Worm (Caenorhabditis elegans) whole organism, early embryonic: ENCODE data around the gene nhr-97.

Experiments used
- B0310.2 ChIP-seq: sonication (generic microtip); optimal IDR thresholded peaks from 2 replicates; lab custom pipeline; 2016; ENCODE audit warnings: mild to moderate bottlenecking, missing genetic modification characterization, missing compliant biosample characterization
- F13C5.2 ChIP-seq: sonication (generic microtip); optimal IDR thresholded peaks from 2 replicates; lab custom pipeline; 2017; ENCODE audit warnings: mild to moderate bottlenecking, missing genetic modification characterization, inconsistent platforms, missing compliant biosample characterization
- aly-1 ChIP-seq: sonication (generic microtip); optimal IDR thresholded peaks from 2 replicates; lab custom pipeline; 2016; ENCODE audit warnings: missing genetic modification characterization, missing compliant biosample characterization
- ama-1 ChIP-seq: fragments of 150-350 bp; optimal IDR thresholded peaks from 2 replicates; lab custom pipeline; 2014
- ceh-13 ChIP-seq: fragments of 200-800 bp; sonication (Bioruptor generic); optimal IDR thresholded peaks from 2 replicates; lab custom pipeline; 2018; ENCODE audit warnings: mild to moderate bottlenecking, missing genetic modification characterization, missing compliant biosample characterization
- ceh-36 ChIP-seq: sonication (generic microtip); optimal IDR thresholded peaks from 2 replicates; lab custom pipeline; 2016; ENCODE audit warnings: missing genetic modification characterization, inconsistent platforms, missing compliant biosample characterization
- ets-7 ChIP-seq: sonication (generic microtip); optimal IDR thresholded peaks from 2 replicates; lab custom pipeline; 2016; ENCODE audit warnings: missing genotype, missing genetic modification characterization, missing compliant biosample characterization
- flt-1 ChIP-seq: fragments of 200-800 bp; sonication (Bioruptor generic); IDR thresholded peaks from 2 replicates; pipeline ENCODE4 v1.3.6; 2022; ENCODE audit warnings: missing genetic modification characterization, missing compliant biosample characterization
- hmbx-1 ChIP-seq: sonication (generic microtip); optimal IDR thresholded peaks from 2 replicates; lab custom pipeline; 2016; ENCODE audit warnings: mild to moderate bottlenecking, missing genetic modification characterization, missing compliant biosample characterization
- hmg-4 ChIP-seq: fragments of 200-800 bp; sonication (Bioruptor generic); optimal IDR thresholded peaks from 2 replicates; lab custom pipeline; 2018; ENCODE audit warnings: mild to moderate bottlenecking, missing genetic modification characterization, missing compliant biosample characterization
- hnd-1 ChIP-seq: sonication (generic microtip); optimal IDR thresholded peaks from 2 replicates; lab custom pipeline; 2016; ENCODE audit warnings: missing genetic modification characterization, missing compliant biosample characterization
- pes-1 ChIP-seq: fragments of 200-800 bp; sonication (Bioruptor generic); IDR thresholded peaks from 2 replicates; pipeline ENCODE4 v1.3.6; 2022; ENCODE audit warnings: missing genetic modification reagents, missing genetic modification characterization, missing compliant biosample characterization
- scrt-1 ChIP-seq: fragments of 200-800 bp; sonication (Bioruptor generic); IDR thresholded peaks from 2 replicates; pipeline ENCODE4 v1.3.6; 2022; ENCODE audit warnings: missing genetic modification characterization, missing compliant biosample characterization
- sea-1 ChIP-seq: fragments of 200-800 bp; sonication (Bioruptor generic); conservative IDR thresholded peaks from 2 replicates; pipeline ENCODE4 v1.3.6; 2022; ENCODE audit warnings: missing genetic modification characterization, missing compliant biosample characterization
- tbx-11 ChIP-seq: fragments of 200-800 bp; sonication (Bioruptor generic); IDR thresholded peaks from 2 replicates; pipeline ENCODE4 v1.3.6; 2022; ENCODE audit warnings: missing genetic modification characterization, missing compliant biosample characterization
- tbx-37 ChIP-seq: fragments of 200-800 bp; sonication (Bioruptor generic); conservative IDR thresholded peaks from 2 replicates; pipeline ENCODE4 v1.3.6; 2022; ENCODE audit warnings: missing genetic modification reagents, missing genetic modification characterization, missing compliant biosample characterization
- tra-4 ChIP-seq: sonication (generic microtip); optimal IDR thresholded peaks from 2 replicates; lab custom pipeline; 2017; ENCODE audit warnings: missing genetic modification characterization, missing compliant biosample characterization

The nhr-97 gene

DNA sequence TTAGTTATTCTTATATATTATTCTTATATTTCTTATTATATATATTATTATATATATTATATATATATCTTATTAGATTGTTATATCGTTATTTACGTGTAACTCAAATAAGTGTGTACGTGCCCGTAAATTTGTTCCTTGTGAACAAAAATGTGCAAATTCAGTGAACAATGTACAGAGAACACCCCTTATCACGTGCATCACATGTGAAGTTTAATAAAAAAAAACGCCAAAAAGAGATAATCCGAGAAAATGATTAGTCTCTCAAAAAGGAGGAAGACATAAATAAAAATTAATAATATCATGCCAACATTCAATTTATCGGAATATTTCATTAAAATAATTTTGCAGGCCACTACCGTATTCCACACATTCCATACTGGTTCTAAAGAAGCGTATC, 42.2 kb downstream of the nhr-97 start:
- TF ChIP-seq tbx-37 (no peak), aly-1 (tag; lab: Kevin White, UChicago) (no peak), scrt-1 (GFP tag; lab: Robert Waterston, UW) (no peak), tbx-11 (GFP tag; lab: Robert Waterston, UW) (no peak), F13C5.2 (tag; lab: Kevin White, UChicago) (no peak), ets-7 (no peak), flt-1 (GFP tag; lab: Robert Waterston, UW) (no peak), hmbx-1 (tag; lab: Kevin White, UChicago) (no peak), hnd-1 (tag; lab: Kevin White, UChicago) (no peak)

DNA sequence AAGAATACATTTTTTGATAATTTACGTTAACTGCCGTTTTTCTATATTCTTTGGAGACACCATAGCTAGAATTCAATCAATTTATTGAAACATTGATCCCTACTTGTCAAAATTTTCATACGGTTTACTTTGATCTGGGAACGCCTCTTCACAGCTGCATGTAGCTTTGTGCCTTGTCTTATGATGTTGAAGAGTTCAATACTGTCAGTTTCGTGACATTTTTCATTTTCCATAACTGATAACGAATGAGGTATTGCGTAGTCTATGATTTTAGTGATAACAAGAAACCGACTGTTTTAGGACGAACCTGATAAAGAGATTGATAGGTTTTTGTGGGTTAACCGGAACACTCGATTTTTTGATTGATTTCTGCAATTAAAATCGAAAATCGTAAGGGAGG, 44.0 kb downstream of the nhr-97 start:
- no peak for TF ChIP-seq hmbx-1 (tag; lab: Kevin White, UChicago)
- no peak for TF ChIP-seq sea-1 (GFP tag; lab: Robert Waterston, UW)

DNA sequence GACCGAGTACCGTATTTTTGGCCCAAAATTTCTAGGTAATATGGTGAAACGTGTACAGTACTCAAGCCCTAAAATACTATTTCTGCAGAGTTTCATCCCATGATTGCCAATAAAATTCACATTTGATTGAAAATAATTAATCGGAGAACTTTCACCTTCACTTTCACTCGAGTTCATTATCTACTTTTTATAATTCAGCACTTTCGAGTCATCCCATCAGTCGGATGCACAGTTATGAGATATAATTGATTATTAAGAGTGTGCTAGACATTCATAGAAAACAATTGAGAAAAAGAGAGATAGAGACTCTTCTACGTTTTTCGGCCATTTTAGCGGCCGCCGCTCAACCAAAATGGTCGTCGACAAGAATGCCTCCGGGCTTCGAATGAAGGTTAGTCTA, 45.3 kb downstream of the nhr-97 start, which contains the start of gene fat-3:
Gene fat-3, plus strand, starts transcription at position 313 of the 400 bp plus-strand sequence.
- TF ChIP-seq ceh-13 (GFP tag; lab: Kevin White, UChicago) (no peak), B0310.2 (tag; lab: Kevin White, UChicago) (no peak), scrt-1 (GFP tag; lab: Robert Waterston, UW) (no peak), ets-7 (no peak), tbx-11 (GFP tag; lab: Robert Waterston, UW) (no peak), F13C5.2 (tag; lab: Kevin White, UChicago) (no peak), hmg-4 (GFP tag; lab: Kevin White, UChicago) (no peak), hnd-1 (tag; lab: Kevin White, UChicago) (no peak), tra-4 (no peak), ama-1 (lab: Kevin White, UChicago) (no peak), hmbx-1 (tag; lab: Kevin White, UChicago) (no peak), aly-1 (tag; lab: Kevin White, UChicago) (no peak), flt-1 (GFP tag; lab: Robert Waterston, UW) (no peak), ceh-36 (tag; lab: Kevin White, UChicago) (no peak), tbx-37 (no peak)

DNA sequence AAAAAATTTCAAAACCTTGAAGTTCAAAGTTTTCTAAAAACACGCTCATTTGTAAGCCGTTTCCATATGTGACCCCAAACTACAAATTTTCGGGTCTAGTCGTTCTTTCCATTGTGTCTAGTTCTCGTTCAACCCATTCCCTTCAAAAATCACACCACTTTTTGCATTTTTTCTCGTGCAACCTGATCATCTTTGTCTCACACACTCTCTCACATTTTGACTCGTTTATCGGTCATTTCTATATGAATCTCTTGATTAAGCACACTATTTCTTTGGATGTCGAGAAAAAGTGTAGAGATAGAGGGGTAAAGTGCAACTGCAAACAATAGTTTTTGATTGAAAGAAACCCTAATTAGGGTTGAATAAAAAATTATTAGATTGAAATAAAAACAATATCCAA, 46.1 kb downstream of the nhr-97 start:
- TF ChIP-seq scrt-1 (GFP tag; lab: Robert Waterston, UW) (no peak), hmbx-1 (tag; lab: Kevin White, UChicago) (no peak), tbx-37 (no peak), tra-4 (no peak), ama-1 (lab: Kevin White, UChicago) (no peak), ets-7 (no peak), sea-1 (GFP tag; lab: Robert Waterston, UW) (no peak), hnd-1 (tag; lab: Kevin White, UChicago) (no peak), hmg-4 (GFP tag; lab: Kevin White, UChicago) (no peak), B0310.2 (tag; lab: Kevin White, UChicago) (no peak), aly-1 (tag; lab: Kevin White, UChicago) (no peak), tbx-11 (GFP tag; lab: Robert Waterston, UW) (no peak), flt-1 (GFP tag; lab: Robert Waterston, UW) (no peak), ceh-36 (tag; lab: Kevin White, UChicago) (no peak), ceh-13 (GFP tag; lab: Kevin White, UChicago) (no peak)

DNA sequence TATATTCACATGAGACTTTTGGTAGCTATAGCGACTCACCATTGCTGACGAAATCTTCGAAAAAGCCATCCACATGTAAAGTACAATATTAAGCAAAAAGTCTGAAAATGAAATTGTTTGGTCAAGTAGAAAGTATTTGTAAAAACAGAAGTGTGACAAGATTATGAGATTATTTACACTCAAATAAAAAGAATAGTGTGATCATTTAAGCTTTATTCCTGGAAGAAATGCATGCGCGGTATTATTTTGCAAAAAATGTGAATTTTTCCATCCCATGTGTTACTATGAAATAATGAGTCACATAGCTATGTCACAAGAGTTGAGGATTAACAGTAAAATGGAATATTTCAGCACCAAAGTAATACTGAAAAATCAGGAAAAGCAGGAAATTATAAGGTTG, 53.2 kb downstream of the nhr-97 start, which contains the start of gene dct-15:
Gene dct-15, minus strand, starts transcription at position 101 of the 400 bp plus-strand sequence.
- TF ChIP-seq ama-1 (lab: Kevin White, UChicago) (no peak), flt-1 (GFP tag; lab: Robert Waterston, UW) (no peak), tbx-11 (GFP tag; lab: Robert Waterston, UW) (no peak), hnd-1 (tag; lab: Kevin White, UChicago) (no peak), ceh-13 (GFP tag; lab: Kevin White, UChicago) (no peak), tra-4 (no peak), aly-1 (tag; lab: Kevin White, UChicago) (no peak)

DNA sequence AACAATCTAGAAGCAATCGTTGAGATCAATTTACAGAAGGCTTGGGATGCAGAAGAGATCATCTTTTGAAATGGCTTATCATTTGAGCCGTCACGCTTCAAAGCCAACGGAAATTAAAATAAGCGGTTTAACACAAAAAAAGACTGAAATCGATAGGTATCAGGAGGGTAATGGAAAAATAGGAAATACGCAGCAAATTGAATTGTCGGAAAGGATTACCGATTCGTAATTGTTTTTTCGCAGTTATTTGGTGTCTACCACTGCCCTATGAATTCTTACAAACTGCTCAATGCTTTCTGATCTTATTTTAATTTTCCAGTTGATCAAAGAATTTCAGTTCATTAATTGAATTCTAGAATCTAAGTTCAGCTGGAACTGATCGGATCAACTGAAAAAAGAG, 54.0 kb downstream of the nhr-97 start:
- TF ChIP-seq sea-1 (GFP tag; lab: Robert Waterston, UW) (no peak), ceh-13 (GFP tag; lab: Kevin White, UChicago) (no peak), tbx-37 (no peak), pes-1 (no peak)
